Fruit fly (Drosophila melanogaster): ENCODE results near the gene Pak3.

- TF ChIP-seq run (tag; optimal IDR thresholded peaks at IDR 0.05): no peak
- no peak for TF ChIP-seq CG2199 (GFP tag; IDR thresholded peaks at IDR 0.05)
- no peak for TF ChIP-seq CG6254 (GFP tag; optimal IDR thresholded peaks at IDR 0.05)
- peak; percentile 43 for TF ChIP-seq CG2712 (tag; optimal IDR thresholded peaks at IDR 0.05)
- no peak for TF ChIP-seq Myb (GFP tag; optimal IDR thresholded peaks at IDR 0.05)
- TF ChIP-seq CG2129 (GFP tag; IDR thresholded peaks at IDR 0.05; ENCODE audit: partially characterized antibody): no peak
- no peak for TF ChIP-seq lov (optimal IDR thresholded peaks at IDR 0.05)
- no peak for TF ChIP-seq lov (GFP tag; IDR thresholded peaks at IDR 0.05)
- TF ChIP-seq ttk (GFP tag; IDR thresholded peaks at IDR 0.05): no peak
- TF ChIP-seq CG2116 (GFP tag; optimal IDR thresholded peaks at IDR 0.05): peak; percentile 60
Measured at dm6 chr3R:16453597-16453996, at the start of gene Pak3.
